Fruit fly (Drosophila melanogaster) whole organism, wandering third instar larva: ENCODE results near the gene CG12301.

Experiments used
- Abd-B ChIP-seq: fragments of >200 bp; optimal IDR thresholded peaks from 2 replicates; lab custom pipeline; 2017; ENCODE audit warnings: missing biosample characterization, missing genetic modification characterization
- CG32264 ChIP-seq: fragments of 200-800 bp; sonication (Bioruptor generic); optimal IDR thresholded peaks from 2 replicates; lab custom pipeline; 2016; ENCODE audit warnings: missing biosample characterization, missing genetic modification characterization
- CG9705 ChIP-seq: fragments of 200-800 bp; sonication (Bioruptor generic); optimal IDR thresholded peaks from 2 replicates; lab custom pipeline; 2018; ENCODE audit warnings: missing biosample characterization, mild to moderate bottlenecking, missing genetic modification characterization
- CrebA ChIP-seq: fragments of 200-800 bp; sonication (Bioruptor generic); optimal IDR thresholded peaks from 2 replicates; lab custom pipeline; 2016; ENCODE audit warnings: missing biosample characterization, mild to moderate bottlenecking, missing genetic modification characterization, borderline replicate concordance
- Dif ChIP-seq: fragments of 200-275, 200-300 bp; sonication (Bioruptor generic); optimal IDR thresholded peaks from 2 replicates; lab custom pipeline; 2018; ENCODE audit warnings: missing biosample characterization, missing genetic modification characterization; ENCODE audit not compliant: partially characterized antibody
- GATAd ChIP-seq: sonication (Bioruptor generic); optimal IDR thresholded peaks from 2 replicates; lab custom pipeline; 2016; ENCODE audit warnings: missing biosample characterization, missing genetic modification characterization
- Hr78 ChIP-seq: fragments of >200 bp; optimal IDR thresholded peaks from 2 replicates; lab custom pipeline; 2017; ENCODE audit warnings: missing biosample characterization, missing genetic modification characterization
- Hr83 ChIP-seq: fragments of 200-300 bp; sonication (Bioruptor generic); optimal IDR thresholded peaks from 2 replicates; lab custom pipeline; 2016; ENCODE audit warnings: missing biosample characterization, mild to moderate bottlenecking, missing genetic modification characterization, moderate library complexity; ENCODE audit not compliant: poor library complexity, severe bottlenecking
- Jra ChIP-seq: sonication (Bioruptor generic); optimal IDR thresholded peaks from 2 replicates; lab custom pipeline; 2016; ENCODE audit warnings: missing biosample characterization, missing genetic modification characterization
- Mio ChIP-seq: sonication (Bioruptor generic); optimal IDR thresholded peaks from 2 replicates; lab custom pipeline; 2016; ENCODE audit warnings: missing biosample characterization, missing genetic modification characterization
- Myc ChIP-seq: fragments of >200 bp; optimal IDR thresholded peaks from 2 replicates; lab custom pipeline; 2017
- N ChIP-seq: fragments of >200 bp; optimal IDR thresholded peaks from 2 replicates; lab custom pipeline; 2018; ENCODE audit warnings: missing biosample characterization, missing external identifiers, missing genetic modification characterization
- OdsH ChIP-seq: fragments of 200-800 bp; sonication (Bioruptor generic); optimal IDR thresholded peaks from 2 replicates; lab custom pipeline; 2016; ENCODE audit warnings: missing biosample characterization, mild to moderate bottlenecking, missing genetic modification characterization
- Rel ChIP-seq, 2 experiments: fragments of 200-800 bp; sonication (Bioruptor generic) in 1 of 2; optimal IDR thresholded peaks; 2 replicates in 1 of 2; 3 replicates in 1 of 2; lab custom pipeline; 2016 to 2019; ENCODE audit warnings: mild to moderate bottlenecking in 2 of 2, missing biosample characterization in 2 of 2, missing genetic modification characterization in 2 of 2, moderate library complexity in 1 of 2
- Vsx2 ChIP-seq: fragments of 200-300, 225-300 bp; sonication (Bioruptor generic); optimal IDR thresholded peaks from 2 replicates; lab custom pipeline; 2018; ENCODE audit warnings: missing biosample characterization, missing genetic modification characterization; ENCODE audit not compliant: partially characterized antibody
- br ChIP-seq: fragments of 200-800 bp; sonication (Bioruptor generic); optimal IDR thresholded peaks from 2 replicates; lab custom pipeline; 2016; ENCODE audit warnings: missing biosample characterization, missing genetic modification characterization
- brk ChIP-seq: fragments of 200-800 bp; sonication (Bioruptor generic); optimal IDR thresholded peaks from 2 replicates; lab custom pipeline; 2016; ENCODE audit warnings: missing biosample characterization, mild to moderate bottlenecking, missing genetic modification characterization
- dl ChIP-seq, 2 experiments: fragments of 175-275, 200-275 bp in 1 of 2; fragments of 200-275 bp in 1 of 2; sonication (Bioruptor generic); optimal IDR thresholded peaks; lab custom pipeline; 2018; ENCODE audit warnings: mild to moderate bottlenecking in 2 of 2, missing biosample characterization in 2 of 2, missing genetic modification characterization in 2 of 2, moderate library complexity in 2 of 2; ENCODE audit not compliant: partially characterized antibody in 2 of 2, insufficient read depth in 1 of 2
- dmrt93B ChIP-seq: fragments of 200-800 bp; sonication (Bioruptor generic); optimal IDR thresholded peaks from 2 replicates; lab custom pipeline; 2018; ENCODE audit warnings: missing biosample characterization, mild to moderate bottlenecking, missing genetic modification characterization
- dsf ChIP-seq: sonication (Bioruptor generic); optimal IDR thresholded peaks from 2 replicates; lab custom pipeline; 2016; ENCODE audit warnings: missing biosample characterization, missing genetic modification characterization, borderline replicate concordance
- ey ChIP-seq: fragments of 200-800 bp; sonication (Bioruptor generic); optimal IDR thresholded peaks from 2 replicates; lab custom pipeline; 2016; ENCODE audit warnings: missing biosample characterization, missing genetic modification characterization
- foxo ChIP-seq, 2 experiments: fragments of 200-800 bp; sonication (Bioruptor generic); optimal IDR thresholded peaks; 2 replicates in 1 of 2; 3 replicates in 1 of 2; lab custom pipeline; 2016 to 2017; ENCODE audit warnings: missing biosample characterization in 2 of 2, missing genetic modification characterization in 2 of 2
- fru ChIP-seq: fragments of 200-800 bp; sonication (Bioruptor generic); optimal IDR thresholded peaks from 3 replicates; lab custom pipeline; 2016; ENCODE audit warnings: missing biosample characterization, mild to moderate bottlenecking, missing genetic modification characterization
- h ChIP-seq: fragments of 200-800 bp; sonication (Bioruptor generic); optimal IDR thresholded peaks from 3 replicates; lab custom pipeline; 2016; ENCODE audit warnings: missing biosample characterization, mild to moderate bottlenecking, missing genetic modification characterization
- jim ChIP-seq: fragments of 175-275, 200-325 bp; sonication (Bioruptor generic); optimal IDR thresholded peaks from 2 replicates; lab custom pipeline; 2016; ENCODE audit warnings: missing biosample characterization, mild to moderate bottlenecking, missing genetic modification characterization
- lola ChIP-seq: fragments of >200 bp; optimal IDR thresholded peaks from 2 replicates; lab custom pipeline; 2017; ENCODE audit warnings: missing biosample characterization, missing genetic modification characterization
- pan ChIP-seq: fragments of >200 bp; optimal IDR thresholded peaks from 2 replicates; lab custom pipeline; 2017
- psq ChIP-seq: fragments of 200-800 bp; sonication (Bioruptor generic); optimal IDR thresholded peaks from 3 replicates; lab custom pipeline; 2017; ENCODE audit warnings: missing biosample characterization, mild to moderate bottlenecking, missing genetic modification characterization, moderate library complexity
- rgr ChIP-seq: fragments of 200-800 bp; sonication (Bioruptor generic); optimal IDR thresholded peaks from 3 replicates; lab custom pipeline; 2016; ENCODE audit warnings: missing biosample characterization, mild to moderate bottlenecking, missing genetic modification characterization
- sage ChIP-seq: fragments of 200-800 bp; sonication (Bioruptor generic); optimal IDR thresholded peaks from 2 replicates; lab custom pipeline; 2016; ENCODE audit warnings: missing biosample characterization, mild to moderate bottlenecking, missing genetic modification characterization
- sv ChIP-seq: fragments of 200-800 bp; sonication (Bioruptor generic); optimal IDR thresholded peaks from 3 replicates; lab custom pipeline; 2016; ENCODE audit warnings: missing biosample characterization, missing genetic modification characterization

CG12301 gene

dm6 chr3L:15539903-15540409 is 40.6 kb upstream of the CG12301 start:
- TF ChIP-seq dmrt93B (GFP tag; lab: Kevin White, UChicago), result no peak
- TF ChIP-seq dl (GFP tag; optimal IDR thresholded peaks at IDR 0.05; lab: Kevin White, UChicago; ENCODE audit: insufficient read depth in 1 of 2, partially characterized antibody in 2 of 2), result no peak
- no peak for TF ChIP-seq Hr78 (GFP tag; lab: Kevin White, UChicago)
- TF ChIP-seq CG32264 (GFP tag; lab: Kevin White, UChicago), result no peak
- TF ChIP-seq, all 38 proteins: peak for 0

dm6 chr3L:15540682-15541081 is 39.9 kb upstream of the CG12301 start:
- TF ChIP-seq foxo (GFP tag; optimal IDR thresholded peaks at IDR 0.05; lab: Kevin White, UChicago) (no peak), pan (lab: Kevin White, UChicago) (no peak), brk (GFP tag; lab: Kevin White, UChicago) (no peak)

- TF ChIP-seq dl (GFP tag; optimal IDR thresholded peaks at IDR 0.05; lab: Kevin White, UChicago; ENCODE audit: insufficient read depth in 1 of 2, partially characterized antibody in 2 of 2) (no peak), CrebA (GFP tag; lab: Kevin White, UChicago) (no peak), brk (GFP tag; lab: Kevin White, UChicago) (no peak), Hr83 (GFP tag; lab: Kevin White, UChicago) (no peak), fru (GFP tag; lab: Kevin White, UChicago) (no peak), Hr78 (GFP tag; lab: Kevin White, UChicago) (no peak), OdsH (GFP tag; lab: Kevin White, UChicago) (no peak), lola (GFP tag; lab: Kevin White, UChicago) (no peak), rgr (no peak), ey (no peak), Abd-B (no peak), Dif (GFP tag; lab: Kevin White, UChicago) (no peak), dmrt93B (GFP tag; lab: Kevin White, UChicago) (no peak), dsf (GFP tag; lab: Kevin White, UChicago) (no peak)
These were observed 39.3 kb upstream of the CG12301 start for dm6 chr3L:15541281-15541680.

dm6 chr3L:15543049-15543448 is 37.6 kb upstream of the CG12301 start:
- TF ChIP-seq CG9705 (GFP tag; lab: Kevin White, UChicago) (no peak), br (no peak), ey (no peak), foxo (GFP tag; optimal IDR thresholded peaks at IDR 0.05; lab: Kevin White, UChicago) (no peak), OdsH (GFP tag; lab: Kevin White, UChicago) (no peak), dmrt93B (GFP tag; lab: Kevin White, UChicago) (no peak), rgr (no peak), N (no peak), fru (GFP tag; lab: Kevin White, UChicago) (no peak), sv (no peak)
- TF ChIP-seq, all 38 proteins: peak for 0

DNA sequence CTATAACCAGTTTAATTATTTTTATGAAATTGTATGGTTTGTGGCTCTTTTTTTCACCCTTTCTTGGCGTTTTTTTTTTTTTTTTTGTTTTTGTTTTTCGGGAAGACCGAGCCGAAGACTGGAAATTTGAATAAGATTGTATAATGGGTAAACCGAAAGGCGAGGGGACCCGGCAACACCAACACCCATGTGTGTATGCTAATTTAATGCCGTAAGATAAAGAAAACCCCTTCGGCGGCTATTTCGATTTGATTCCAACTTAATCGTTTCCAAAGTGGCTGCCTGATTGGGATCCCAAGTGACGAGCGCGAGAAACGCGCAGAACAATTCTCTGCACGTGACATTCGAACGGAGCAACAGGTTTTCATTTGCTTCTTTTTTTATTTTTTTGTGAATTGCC is 37.1 kb upstream of the CG12301 start:
- no peak for TF ChIP-seq CG9705 (GFP tag; lab: Kevin White, UChicago)
- no peak for TF ChIP-seq fru (GFP tag; lab: Kevin White, UChicago)
- no peak for TF ChIP-seq Jra (GFP tag; lab: Kevin White, UChicago)
- TF ChIP-seq Dif (GFP tag; lab: Kevin White, UChicago), result no peak
- no peak for TF ChIP-seq psq (GFP tag; lab: Kevin White, UChicago)
- TF ChIP-seq Mio (GFP tag; lab: Kevin White, UChicago), result no peak
- no peak for TF ChIP-seq Hr83 (GFP tag; lab: Kevin White, UChicago)
- TF ChIP-seq sage (GFP tag; lab: Kevin White, UChicago), result no peak
- no peak for TF ChIP-seq dl (GFP tag; optimal IDR thresholded peaks at IDR 0.05; lab: Kevin White, UChicago; ENCODE audit: insufficient read depth in 1 of 2, partially characterized antibody in 2 of 2)
- TF ChIP-seq h (GFP tag; lab: Kevin White, UChicago), result no peak
- no peak for TF ChIP-seq dmrt93B (GFP tag; lab: Kevin White, UChicago)
- no peak for TF ChIP-seq Rel (GFP tag; optimal IDR thresholded peaks at IDR 0.05; lab: Kevin White, UChicago)
- no peak for TF ChIP-seq Rel (tag; optimal IDR thresholded peaks at IDR 0.05; lab: Kevin White, UChicago)
- no peak for TF ChIP-seq Vsx2 (GFP tag; lab: Kevin White, UChicago)
- no peak for TF ChIP-seq foxo (GFP tag; optimal IDR thresholded peaks at IDR 0.05; lab: Kevin White, UChicago)
- TF ChIP-seq Myc (lab: Kevin White, UChicago), result no peak
- TF ChIP-seq sv, result no peak
- no peak for TF ChIP-seq jim (GFP tag; lab: Kevin White, UChicago)
- no peak for TF ChIP-seq rgr
- no peak for TF ChIP-seq GATAd (GFP tag; lab: Kevin White, UChicago)
- no peak for TF ChIP-seq Abd-B
